Fruit fly (Drosophila melanogaster): ENCODE results near the gene pip.
A peak's percentile ranks its signal among the peaks of the same experiment; 100 is the strongest.

pip gene

DNA sequence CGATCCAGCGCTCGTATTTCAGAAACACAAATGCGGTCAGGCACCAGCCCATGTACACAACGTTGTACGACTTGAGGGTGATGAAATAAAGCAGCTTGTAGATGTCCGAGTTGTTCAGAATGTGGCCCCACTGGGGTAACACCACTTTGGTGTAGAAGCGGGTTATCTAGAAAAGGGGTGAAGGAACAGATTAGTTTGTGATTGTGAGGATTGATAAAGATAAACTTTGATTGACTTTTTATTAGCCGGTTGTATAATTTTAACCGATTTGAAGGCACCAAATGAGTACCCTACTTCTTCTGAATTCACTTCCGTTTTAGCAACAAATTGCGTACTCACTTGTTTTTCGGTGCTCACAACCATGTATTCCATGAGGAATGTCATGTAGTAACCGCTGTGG, 79.2 kb downstream of the pip start (continued):
- no peak for TF ChIP-seq CG15269 (tag; optimal IDR thresholded peaks at IDR 0.05)
- peak in 1 of 2 experiments; percentile 63 for TF ChIP-seq Pdp1 (GFP tag; optimal IDR thresholded peaks at IDR 0.05)
- no peak for TF ChIP-seq Abd-B (GFP tag; optimal IDR thresholded peaks at IDR 0.05)
- no peak for TF ChIP-seq Sox100B (GFP tag; optimal IDR thresholded peaks at IDR 0.05)
- TF ChIP-seq CG14014 (GFP tag; IDR thresholded peaks at IDR 0.05), result no peak
- TF ChIP-seq CG30431 (GFP tag; optimal IDR thresholded peaks at IDR 0.05), result no peak
- no peak for TF ChIP-seq abd-A (tag; optimal IDR thresholded peaks at IDR 0.05)
- TF ChIP-seq BtbVII (GFP tag; optimal IDR thresholded peaks at IDR 0.05), result no peak
- no peak for TF ChIP-seq grau (tag; optimal IDR thresholded peaks at IDR 0.05)
- no peak for TF ChIP-seq Trl (optimal IDR thresholded peaks at IDR 0.05)
- TF ChIP-seq Trl (GFP tag; optimal IDR thresholded peaks at IDR 0.05), result no peak
- peak; percentile 27 for TF ChIP-seq CG10543 (GFP tag; optimal IDR thresholded peaks at IDR 0.05)
- TF ChIP-seq shn (GFP tag; optimal IDR thresholded peaks at IDR 0.05), result no peak
- TF ChIP-seq Dek (tag; optimal IDR thresholded peaks at IDR 0.05), result no peak
- no peak for TF ChIP-seq insv (GFP tag; optimal IDR thresholded peaks at IDR 0.05)
- no peak for TF ChIP-seq CG11504 (tag; optimal IDR thresholded peaks at IDR 0.05)
- no peak for TF ChIP-seq aop (GFP tag; IDR thresholded peaks at IDR 0.05)
- TF ChIP-seq grn (GFP tag; optimal IDR thresholded peaks at IDR 0.05), result peak; percentile 77
- TF ChIP-seq sisA (GFP tag; IDR thresholded peaks at IDR 0.05), result no peak
- TF ChIP-seq exex (tag; optimal IDR thresholded peaks at IDR 0.05), result peak; percentile 86
- TF ChIP-seq sug (tag; optimal IDR thresholded peaks at IDR 0.05), result peak; percentile 93
- 0 out of 2 replicates have a peak, but pooled peaks have one; percentile 31 for TF ChIP-seq GATAe (GFP tag; conservative IDR thresholded peaks at IDR 0.05)

- TF ChIP-seq pros (GFP tag; optimal IDR thresholded peaks at IDR 0.05) (no peak), BtbVII (GFP tag; optimal IDR thresholded peaks at IDR 0.05) (peak; percentile 7), CG17385 (GFP tag; optimal IDR thresholded peaks at IDR 0.05) (peak; percentile 52), Doc3 (GFP tag; IDR thresholded peaks at IDR 0.05; ENCODE audit: partially characterized antibody) (no peak), Gug (GFP tag; IDR thresholded peaks at IDR 0.05) (peak; percentile 45; the same call in 1 of the 4 replicates), Mes4 (GFP tag; optimal IDR thresholded peaks at IDR 0.05) (peak; percentile 38), peb (GFP tag; IDR thresholded peaks at IDR 0.05) (no peak), CG34422 (GFP tag; IDR thresholded peaks at IDR 0.05) (peak; percentile 59; the same call in 1 of the 3 replicates), CG7928 (GFP tag; optimal IDR thresholded peaks at IDR 0.05) (no peak), NK7.1 (GFP tag; optimal IDR thresholded peaks at IDR 0.05) (peak; percentile 15), CG17359 (tag; optimal IDR thresholded peaks at IDR 0.05) (no peak), shn (GFP tag; optimal IDR thresholded peaks at IDR 0.05) (peak; percentile 57), Hr39 (optimal IDR thresholded peaks at IDR 0.05) (no peak), onecut (GFP tag; IDR thresholded peaks at IDR 0.05) (0 out of 2 replicates have a peak, but pooled peaks have one; percentile 15), hth (optimal IDR thresholded peaks at IDR 0.05) (no peak), CG12219 (GFP tag; optimal IDR thresholded peaks at IDR 0.05) (peak; percentile 14), CG17568 (GFP tag; optimal IDR thresholded peaks at IDR 0.05) (peak; percentile 50), CG31224 (GFP tag; IDR thresholded peaks at IDR 0.05) (peak; percentile 34; the same call in 1 of the 2 replicates), tap (tag; optimal IDR thresholded peaks at IDR 0.05) (peak; percentile 3), NC2β (GFP tag; optimal IDR thresholded peaks at IDR 0.05) (peak; percentile 11), chinmo (GFP tag; IDR thresholded peaks at IDR 0.05; ENCODE audit: partially characterized antibody) (no peak), so (GFP tag; IDR thresholded peaks at IDR 0.05) (no peak), ftz-f1 (GFP tag; optimal IDR thresholded peaks at IDR 0.05) (no peak), maf-S (GFP tag; optimal IDR thresholded peaks at IDR 0.05) (peak; percentile 50), otp (GFP tag; IDR thresholded peaks at IDR 0.05) (no peak), ara (GFP tag; IDR thresholded peaks at IDR 0.05) (no peak; the same call in 1 of the 2 replicates), psq (GFP tag; optimal IDR thresholded peaks at IDR 0.05) (no peak), CG17612 (GFP tag; IDR thresholded peaks at IDR 0.05) (no peak), mirr (GFP tag; optimal IDR thresholded peaks at IDR 0.05) (no peak), CG18476 (GFP tag; optimal IDR thresholded peaks at IDR 0.05) (peak; percentile 23), Mrtf (GFP tag; IDR thresholded peaks at IDR 0.05) (peak; percentile 32; the same call in 1 of the 3 replicates)
These were observed 82.5 kb downstream of the pip start, which contains the start of the genes mRpL21 and rept for dm6 chr3L:19254715-19255428. Gene mRpL21 (minus strand): TSS chr3L:19255061. Gene rept (plus strand): TSS chr3L:19255340.
